Worm (Caenorhabditis elegans): ENCODE data around the gene tbce-1.

Gene tbce-1

ce11 chrIV:8294650-8295049 is at the start of gene tbce-1:
Gene tbce-1, plus strand, starts transcription at chrIV:8294690.
- no peak for TF ChIP-seq him-1 (tag; optimal IDR thresholded peaks at IDR 0.05)
- no peak for TF ChIP-seq dao-5 (tag; optimal IDR thresholded peaks at IDR 0.05)
- TF ChIP-seq W03F9.2 (tag; optimal IDR thresholded peaks at IDR 0.05): no peak

ce11 chrIV:8247341-8247740 is 47.1 kb upstream of the tbce-1 start:
- TF ChIP-seq W03F9.2 (tag; optimal IDR thresholded peaks at IDR 0.05) (no peak), him-1 (tag; optimal IDR thresholded peaks at IDR 0.05) (no peak), dao-5 (tag; optimal IDR thresholded peaks at IDR 0.05) (no peak)

ce11 chrIV:8251346-8251745 is 43.1 kb upstream of the tbce-1 start:
- no peak for TF ChIP-seq him-1 (tag; optimal IDR thresholded peaks at IDR 0.05)
- no peak for TF ChIP-seq dao-5 (tag; optimal IDR thresholded peaks at IDR 0.05)
- no peak for TF ChIP-seq W03F9.2 (tag; optimal IDR thresholded peaks at IDR 0.05)

- TF ChIP-seq him-1 (tag; optimal IDR thresholded peaks at IDR 0.05) (peak; percentile 60), dao-5 (tag; optimal IDR thresholded peaks at IDR 0.05) (peak; percentile 91), W03F9.2 (tag; optimal IDR thresholded peaks at IDR 0.05) (peak; percentile 69)
Observed at ce11 chrIV:8252856-8253255, 41.6 kb upstream of the tbce-1 start.

- TF ChIP-seq W03F9.2 (tag; optimal IDR thresholded peaks at IDR 0.05): no peak
- TF ChIP-seq him-1 (tag; optimal IDR thresholded peaks at IDR 0.05): no peak
- no peak for TF ChIP-seq dao-5 (tag; optimal IDR thresholded peaks at IDR 0.05)
Observed at ce11 chrIV:8254193-8254592, 40.3 kb upstream of the tbce-1 start.

- TF ChIP-seq W03F9.2 (tag; optimal IDR thresholded peaks at IDR 0.05): no peak
- TF ChIP-seq him-1 (tag; optimal IDR thresholded peaks at IDR 0.05): no peak
- no peak for TF ChIP-seq dao-5 (tag; optimal IDR thresholded peaks at IDR 0.05)
Observed at ce11 chrIV:8255221-8255620, 39.3 kb upstream of the tbce-1 start.

ce11 chrIV:8259904-8260303 is 34.6 kb upstream of the tbce-1 start, which contains the start of gene K07H8.7:
Gene K07H8.7, minus strand, starts transcription at chrIV:8260004.
- TF ChIP-seq him-1 (tag; optimal IDR thresholded peaks at IDR 0.05) (no peak), dao-5 (tag; optimal IDR thresholded peaks at IDR 0.05) (no peak), W03F9.2 (tag; optimal IDR thresholded peaks at IDR 0.05) (no peak)

ce11 chrIV:8260848-8261638 is 33.4 kb upstream of the tbce-1 start, which contains the start of gene vit-6:
Gene vit-6, plus strand, starts transcription at chrIV:8261157.
- TF ChIP-seq W03F9.2 (tag; optimal IDR thresholded peaks at IDR 0.05): no peak
- TF ChIP-seq dao-5 (tag; optimal IDR thresholded peaks at IDR 0.05): peak; percentile 50

- TF ChIP-seq him-1 (tag; optimal IDR thresholded peaks at IDR 0.05): no peak
Observed at ce11 chrIV:8262671-8263070, 31.8 kb upstream of the tbce-1 start.

- TF ChIP-seq him-1 (tag; optimal IDR thresholded peaks at IDR 0.05): no peak
Observed at ce11 chrIV:8266024-8266949, 28.2 kb upstream of the tbce-1 start.

- TF ChIP-seq him-1 (tag; optimal IDR thresholded peaks at IDR 0.05) (no peak), dao-5 (tag; optimal IDR thresholded peaks at IDR 0.05) (no peak), W03F9.2 (tag; optimal IDR thresholded peaks at IDR 0.05) (no peak)
Observed at ce11 chrIV:8268024-8268423, 26.5 kb upstream of the tbce-1 start, which contains the start of the genes K07H8.5 and K07H8.8. Gene K07H8.5, plus strand, starts transcription at chrIV:8268324. Gene K07H8.8, minus strand, starts transcription at chrIV:8268412.

- TF ChIP-seq dao-5 (tag; optimal IDR thresholded peaks at IDR 0.05) (no peak), him-1 (tag; optimal IDR thresholded peaks at IDR 0.05) (no peak), W03F9.2 (tag; optimal IDR thresholded peaks at IDR 0.05) (no peak)
Observed at ce11 chrIV:8273334-8273733, 21.2 kb upstream of the tbce-1 start.

ce11 chrIV:8275232-8275631 is 19.3 kb upstream of the tbce-1 start, which contains the start of gene K07H8.11:
Gene K07H8.11, minus strand, starts transcription at chrIV:8275332.
- TF ChIP-seq W03F9.2 (tag; optimal IDR thresholded peaks at IDR 0.05) (no peak), him-1 (tag; optimal IDR thresholded peaks at IDR 0.05) (no peak), dao-5 (tag; optimal IDR thresholded peaks at IDR 0.05) (no peak)

- no peak for TF ChIP-seq dao-5 (tag; optimal IDR thresholded peaks at IDR 0.05)
- TF ChIP-seq W03F9.2 (tag; optimal IDR thresholded peaks at IDR 0.05): no peak
- no peak for TF ChIP-seq him-1 (tag; optimal IDR thresholded peaks at IDR 0.05)
Observed at ce11 chrIV:8276609-8277008, 17.9 kb upstream of the tbce-1 start, which contains the start of gene K07H8.12. Gene K07H8.12, minus strand, starts transcription at chrIV:8276709.

All from whole organism, L4/young adult.